Worm (Caenorhabditis elegans) whole organism, L4/young adult: ENCODE measurements around the gene R11H6.2.

ENCODE experiments used
- dao-5 ChIP-seq: sonication (generic microtip); optimal IDR thresholded peaks from 2 replicates; lab custom pipeline; 2016; ENCODE audit warnings: missing genotype, missing genetic modification characterization, moderate library complexity, missing compliant biosample characterization
- him-1 ChIP-seq: sonication (generic microtip); optimal IDR thresholded peaks from 2 replicates; lab custom pipeline; 2016; ENCODE audit warnings: missing genotype, missing genetic modification reagents, missing genetic modification characterization, missing compliant biosample characterization

DNA sequence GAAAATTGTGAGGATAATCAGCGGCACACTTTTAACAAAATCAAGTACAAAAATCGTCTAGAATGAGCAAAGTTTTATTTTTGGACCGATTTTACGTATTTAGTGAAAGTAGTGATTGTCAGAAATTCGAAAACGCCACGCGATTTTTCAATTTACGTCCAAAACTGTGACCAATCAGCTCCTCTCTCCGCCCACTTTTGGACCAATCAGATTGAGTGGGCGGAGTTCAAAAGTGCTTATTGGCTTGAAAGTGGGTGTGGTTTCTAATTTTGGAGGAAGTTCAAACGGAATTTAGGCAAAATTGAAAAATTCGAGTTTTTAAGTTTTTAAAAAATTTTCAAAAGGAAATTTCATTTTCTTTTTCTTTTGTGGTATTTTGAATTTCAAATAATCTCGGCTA is 16.6 kb downstream of the R11H6.2 start:
- TF ChIP-seq him-1 (tag; lab: Kevin White, UChicago) (no peak), dao-5 (no peak)
